Fruit fly (Drosophila melanogaster) ovary, adult (tissue): ENCODE results near the gene FoxP.
"Not testable (repeated sequence)": the region's sequence is repeated elsewhere in the genome, so short reads cannot be mapped to it uniquely, and the experiment has no call there.

ENCODE experiments used
- CG17801 ChIP-seq: fragments of 200-800 bp; optimal IDR thresholded peaks from 2 replicates; lab custom pipeline; 2019; ENCODE audit warnings: missing biosample characterization, mild to moderate bottlenecking, missing genetic modification characterization, moderate library complexity; ENCODE audit not compliant: partially characterized antibody

The FoxP gene

dm6 chr3R:9704183-9705007, 26.3 kb downstream of the FoxP start:
- no peak for TF ChIP-seq CG17801 (GFP tag; lab: Kevin White, UChicago)

- no peak for TF ChIP-seq CG17801 (GFP tag; lab: Kevin White, UChicago)
Measured at dm6 chr3R:9703273-9703672, 27.4 kb downstream of the FoxP start.

- peak; percentile 72 for TF ChIP-seq CG17801 (GFP tag; lab: Kevin White, UChicago)
Measured at dm6 chr3R:9702567-9702966, 28.1 kb downstream of the FoxP start.

dm6 chr3R:9701897-9702296, 28.8 kb downstream of the FoxP start:
- no peak for TF ChIP-seq CG17801 (GFP tag; lab: Kevin White, UChicago)

- TF ChIP-seq CG17801 (GFP tag; lab: Kevin White, UChicago), result no peak
Measured at dm6 chr3R:9701148-9701703, 29.4 kb downstream of the FoxP start.

dm6 chr3R:9700513-9700912, 30.2 kb downstream of the FoxP start:
- no peak for TF ChIP-seq CG17801 (GFP tag; lab: Kevin White, UChicago)

- no peak for TF ChIP-seq CG17801 (GFP tag; lab: Kevin White, UChicago)
Measured at dm6 chr3R:9694999-9695398, 35.7 kb downstream of the FoxP start.

- not testable (repeated sequence) for TF ChIP-seq CG17801 (GFP tag; lab: Kevin White, UChicago)
Measured at dm6 chr3R:9692675-9693129, 38.0 kb downstream of the FoxP start, which contains the start of the genes Unc-115b, p24-2 and CG32939. Unc-115b (minus strand) TSS chr3R:9692775. p24-2 (minus strand) TSS chr3R:9692794. CG32939 (plus strand) TSS chr3R:9693079.

dm6 chr3R:9685376-9685775, 45.3 kb downstream of the FoxP start, which contains the start of the genes eca and CG18542:
eca (minus strand) TSS chr3R:9685476.
CG18542 (plus strand) TSS chr3R:9685760.
- not testable (repeated sequence) for TF ChIP-seq CG17801 (GFP tag; lab: Kevin White, UChicago)

dm6 chr3R:9684125-9684524, 46.5 kb downstream of the FoxP start, which contains the start of gene CG9444:
CG9444 (minus strand) TSS chr3R:9684264.
- TF ChIP-seq CG17801 (GFP tag; lab: Kevin White, UChicago), result no peak

- no peak for TF ChIP-seq CG17801 (GFP tag; lab: Kevin White, UChicago)
Measured at dm6 chr3R:9683064-9683682, 47.5 kb downstream of the FoxP start.

- TF ChIP-seq CG17801 (GFP tag; lab: Kevin White, UChicago), result no peak
Measured at dm6 chr3R:9679746-9680145, 50.9 kb downstream of the FoxP start, which contains the start of gene nmdyn-D7. nmdyn-D7 (plus strand) TSS chr3R:9679939.

dm6 chr3R:9677734-9678341, 52.8 kb downstream of the FoxP start, which contains the start of gene p23:
p23 (plus strand) TSS chr3R:9677927.
- no peak for TF ChIP-seq CG17801 (GFP tag; lab: Kevin White, UChicago)
